Fruit fly (Drosophila melanogaster): Measurements from ENCODE around the gene mRpL2.

The mRpL2 gene

DNA sequence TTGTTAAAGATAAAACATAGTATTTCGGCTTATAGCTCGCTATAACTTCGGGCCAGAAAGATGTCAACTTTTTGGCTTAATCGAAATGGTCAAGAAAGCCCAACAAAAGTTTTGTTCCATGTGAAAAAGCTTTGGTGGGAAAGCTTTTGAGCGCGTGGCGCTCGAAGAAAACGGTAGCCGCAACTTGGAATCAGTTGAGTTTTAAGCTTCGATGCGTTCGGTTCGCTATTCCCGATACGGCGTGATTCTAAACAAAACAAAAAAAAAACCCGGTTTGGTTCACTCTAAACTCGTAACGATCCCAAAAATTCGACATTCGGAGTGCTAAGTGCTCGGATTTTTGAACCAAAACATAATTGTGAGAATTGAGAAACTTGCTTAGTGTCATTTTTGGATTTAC is 15.2 kb downstream of the mRpL2 start, which contains the start of gene IRSp53:
IRSp53 (plus strand) TSS at position 204 of the 400 bp plus-strand sequence.
- no peak for TF ChIP-seq psq (optimal IDR thresholded peaks at IDR 0.05)
- TF ChIP-seq h (optimal IDR thresholded peaks at IDR 0.05): no peak
- no peak for TF ChIP-seq ttk (optimal IDR thresholded peaks at IDR 0.05)
- TF ChIP-seq Myc (optimal IDR thresholded peaks at IDR 0.05): no peak
- TF ChIP-seq Sin3A (optimal IDR thresholded peaks at IDR 0.05): no peak
- TF ChIP-seq insv (optimal IDR thresholded peaks at IDR 0.05): no peak

DNA sequence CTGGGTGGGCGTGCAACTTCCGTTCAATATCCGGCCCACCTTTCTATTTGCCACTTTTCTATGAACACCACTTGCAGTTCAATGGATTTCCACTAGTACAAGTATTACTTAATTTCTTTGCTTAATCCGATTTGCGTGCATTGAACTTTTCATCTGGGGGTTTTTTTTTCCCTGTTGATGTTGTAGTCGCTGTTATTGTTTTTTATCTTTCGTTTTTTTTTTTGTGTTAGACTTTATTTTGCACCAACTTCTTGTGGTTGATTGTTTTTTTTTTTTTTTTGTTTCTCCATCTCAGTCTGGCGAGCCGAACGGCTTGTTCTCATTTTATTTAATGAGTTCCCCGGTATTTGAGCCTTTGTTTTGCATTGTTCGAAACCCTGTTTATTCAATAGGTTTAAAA is 15.7 kb downstream of the mRpL2 start:
- TF ChIP-seq insv (optimal IDR thresholded peaks at IDR 0.05): no peak
- TF ChIP-seq psq (optimal IDR thresholded peaks at IDR 0.05): no peak
- no peak for TF ChIP-seq Myc (optimal IDR thresholded peaks at IDR 0.05)
- TF ChIP-seq ttk (optimal IDR thresholded peaks at IDR 0.05): no peak
- no peak for TF ChIP-seq Sin3A (optimal IDR thresholded peaks at IDR 0.05)
- no peak for TF ChIP-seq h (optimal IDR thresholded peaks at IDR 0.05)

DNA sequence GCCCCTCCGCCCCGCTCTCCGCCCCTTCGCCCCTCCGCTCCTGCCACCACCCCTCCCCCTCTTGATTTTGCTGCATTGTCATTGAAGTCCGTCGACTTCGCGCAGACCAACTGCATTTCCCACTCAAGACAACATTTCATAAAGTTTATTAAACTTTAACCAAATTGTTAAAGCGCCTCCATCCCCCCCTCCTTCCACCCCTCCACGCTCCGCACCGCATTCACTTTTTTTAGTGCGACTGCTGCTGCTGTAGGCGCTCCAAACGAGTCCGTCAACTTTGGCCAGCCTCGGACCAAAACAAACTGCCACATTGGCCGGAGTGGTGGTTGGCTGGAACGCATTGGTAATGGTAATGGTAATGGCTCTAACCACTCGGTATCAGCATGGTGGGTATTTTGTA is 18.2 kb downstream of the mRpL2 start:
- TF ChIP-seq Sin3A (optimal IDR thresholded peaks at IDR 0.05): no peak
- TF ChIP-seq ttk (optimal IDR thresholded peaks at IDR 0.05): no peak
- no peak for TF ChIP-seq psq (optimal IDR thresholded peaks at IDR 0.05)
- no peak for TF ChIP-seq h (optimal IDR thresholded peaks at IDR 0.05)
- TF ChIP-seq insv (optimal IDR thresholded peaks at IDR 0.05): no peak
- no peak for TF ChIP-seq Myc (optimal IDR thresholded peaks at IDR 0.05)

DNA sequence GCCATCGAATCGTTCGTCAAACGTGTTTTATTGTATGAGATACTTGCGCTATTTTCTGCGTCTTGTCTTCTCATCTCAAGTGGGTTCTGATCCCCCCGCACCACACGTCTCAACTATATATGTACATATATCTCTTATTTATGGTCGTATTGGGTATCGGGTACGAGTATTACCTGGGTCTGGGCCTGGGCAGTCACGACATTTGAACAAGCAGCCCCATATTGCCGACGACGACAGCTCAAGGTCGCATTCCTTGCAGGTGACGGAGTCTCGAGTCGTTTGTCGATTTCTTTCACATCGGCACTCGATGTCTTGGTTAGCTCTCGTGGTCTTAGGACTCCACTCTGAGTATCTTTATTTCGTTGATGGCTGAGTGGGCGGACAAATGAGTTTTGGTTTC is 24.4 kb downstream of the mRpL2 start:
- TF ChIP-seq insv (optimal IDR thresholded peaks at IDR 0.05) (no peak), ttk (optimal IDR thresholded peaks at IDR 0.05) (no peak), psq (optimal IDR thresholded peaks at IDR 0.05) (no peak), h (optimal IDR thresholded peaks at IDR 0.05) (no peak), Myc (optimal IDR thresholded peaks at IDR 0.05) (no peak), Sin3A (optimal IDR thresholded peaks at IDR 0.05) (no peak)

DNA sequence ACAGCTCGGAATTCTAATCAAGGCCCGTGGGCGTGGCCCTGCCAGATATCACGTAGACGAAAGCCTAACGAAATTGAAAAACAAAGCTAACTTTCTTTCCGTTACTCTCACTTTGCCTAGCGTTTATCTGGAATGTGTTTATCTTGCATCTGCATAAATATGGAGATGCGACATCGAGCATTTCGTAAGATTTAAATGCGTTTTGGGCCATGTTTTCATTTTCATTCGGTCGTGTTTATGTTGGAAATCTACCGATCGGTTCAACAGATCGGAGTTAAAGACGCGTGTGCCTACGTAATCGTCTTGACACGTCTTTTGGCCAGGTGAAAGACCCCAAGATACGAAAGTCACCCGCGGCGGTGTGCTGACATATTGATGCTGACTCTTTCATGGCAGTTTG is 27.0 kb downstream of the mRpL2 start:
- TF ChIP-seq Sin3A (optimal IDR thresholded peaks at IDR 0.05) (no peak), insv (optimal IDR thresholded peaks at IDR 0.05) (no peak), psq (optimal IDR thresholded peaks at IDR 0.05) (no peak), Myc (optimal IDR thresholded peaks at IDR 0.05) (no peak), h (optimal IDR thresholded peaks at IDR 0.05) (no peak), ttk (optimal IDR thresholded peaks at IDR 0.05) (no peak)

DNA sequence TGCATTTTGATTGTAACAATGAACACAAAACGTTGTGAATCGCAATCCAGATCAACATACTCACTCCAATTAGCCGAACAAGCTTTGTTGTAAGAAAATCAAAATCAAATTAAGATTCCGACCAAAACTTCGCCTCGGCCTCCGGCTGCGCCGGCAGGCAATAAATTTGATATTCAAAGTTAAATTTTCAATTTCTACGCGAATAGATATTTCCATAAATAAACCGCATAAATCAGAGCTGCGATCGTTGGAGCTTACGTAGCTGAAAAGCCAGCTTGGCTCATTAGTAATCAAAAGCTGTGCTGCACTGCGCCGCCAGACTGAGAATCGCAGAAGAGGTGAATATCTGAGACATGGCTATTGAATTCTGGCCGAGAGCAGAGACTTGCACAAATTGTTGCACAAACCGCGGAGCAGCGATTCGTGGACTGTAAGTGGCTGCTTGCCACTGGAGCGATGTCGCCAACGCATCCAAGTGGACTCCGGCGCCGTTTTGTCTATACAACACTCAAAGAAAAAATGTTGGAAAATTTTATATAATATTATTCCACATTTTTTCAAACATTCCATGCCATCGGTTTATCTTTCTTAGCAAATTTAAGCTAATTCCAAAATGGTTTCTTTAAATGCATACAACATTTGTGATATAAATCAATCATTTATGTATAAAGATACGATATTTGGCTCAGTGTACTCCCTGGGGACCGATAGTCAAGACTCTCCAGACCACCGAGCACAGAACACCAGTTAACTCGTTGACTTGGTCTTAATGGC is 28.0 kb downstream of the mRpL2 start:
- TF ChIP-seq ttk (optimal IDR thresholded peaks at IDR 0.05) (no peak), Sin3A (optimal IDR thresholded peaks at IDR 0.05) (no peak), insv (optimal IDR thresholded peaks at IDR 0.05) (no peak), h (optimal IDR thresholded peaks at IDR 0.05) (no peak), psq (optimal IDR thresholded peaks at IDR 0.05) (no peak), Myc (optimal IDR thresholded peaks at IDR 0.05) (no peak)

DNA sequence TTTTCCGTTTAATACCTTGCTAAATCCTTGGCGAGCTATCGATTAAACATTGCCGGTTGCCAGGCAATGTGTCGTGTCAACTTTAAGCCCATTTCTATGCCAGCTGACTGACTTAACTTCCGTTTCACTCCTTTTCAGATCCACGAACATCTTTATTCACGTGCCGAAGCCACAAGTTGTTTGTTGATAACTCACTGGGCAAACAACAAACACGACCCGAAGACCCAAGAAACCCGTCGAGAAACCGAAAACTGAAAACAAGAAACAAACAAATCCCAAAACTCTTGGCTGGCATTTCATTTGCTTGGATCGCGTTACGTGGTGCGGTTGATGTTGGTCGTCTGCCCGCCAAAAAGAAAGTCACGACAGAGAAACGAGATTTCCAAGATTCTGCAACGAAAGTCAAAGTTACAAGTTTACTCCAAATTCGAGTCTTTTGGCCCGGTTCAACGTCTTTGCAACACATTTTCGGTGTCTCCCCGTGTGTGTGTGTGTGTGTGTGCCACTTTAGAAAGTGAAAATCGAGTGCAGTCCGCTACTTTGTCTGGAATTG is 30.2 kb downstream of the mRpL2 start, which contains the start of gene CG6216:
CG6216 (minus strand) TSS at position 51 of the 553 bp plus-strand sequence.
- TF ChIP-seq Sin3A (optimal IDR thresholded peaks at IDR 0.05) (no peak), ttk (optimal IDR thresholded peaks at IDR 0.05) (no peak), psq (optimal IDR thresholded peaks at IDR 0.05) (no peak), Myc (optimal IDR thresholded peaks at IDR 0.05) (no peak)

DNA sequence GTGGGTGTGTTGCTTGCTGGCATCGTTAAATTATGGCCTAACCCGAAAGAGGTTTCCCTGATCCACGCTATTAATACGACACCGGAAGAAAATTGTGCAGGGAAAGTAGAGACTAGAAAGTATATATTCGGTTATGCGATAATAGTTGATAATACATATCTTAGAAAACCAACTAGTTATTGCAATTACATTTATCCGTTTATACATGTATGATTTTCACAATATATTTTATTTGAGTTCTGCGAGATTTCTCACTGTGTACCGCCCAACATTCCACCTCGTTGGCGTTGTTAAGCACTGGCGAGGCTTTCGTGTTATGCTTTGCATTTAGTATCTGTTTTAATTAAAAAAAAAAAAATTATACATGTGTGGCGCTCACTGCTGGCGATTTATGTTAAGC is 34.7 kb downstream of the mRpL2 start:
- TF ChIP-seq insv (optimal IDR thresholded peaks at IDR 0.05): no peak
- TF ChIP-seq psq (optimal IDR thresholded peaks at IDR 0.05): no peak
- TF ChIP-seq h (optimal IDR thresholded peaks at IDR 0.05): no peak
- TF ChIP-seq Sin3A (optimal IDR thresholded peaks at IDR 0.05): no peak
- no peak for TF ChIP-seq ttk (optimal IDR thresholded peaks at IDR 0.05)

DNA sequence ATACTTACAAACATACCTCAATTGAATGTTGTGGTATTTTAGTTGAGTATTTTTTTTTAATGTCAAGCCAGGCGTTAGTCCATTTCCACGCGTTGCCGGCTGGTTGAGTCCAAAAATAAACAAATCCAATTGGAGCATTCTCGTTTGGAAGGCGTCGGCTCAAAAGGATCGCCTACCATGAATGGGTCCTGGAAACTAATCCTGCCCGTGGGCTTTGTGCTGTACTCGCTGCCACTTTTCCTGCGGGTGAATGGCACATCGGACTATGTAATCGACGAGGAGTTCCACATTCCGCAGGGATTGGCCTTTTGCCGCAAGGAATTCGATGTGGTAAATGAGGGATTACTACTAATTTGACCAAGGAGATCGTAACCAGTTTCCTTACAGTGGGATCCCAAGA is 44.3 kb downstream of the mRpL2 start, which contains the start of gene Alg10:
Alg10 (plus strand) TSS at position 73 of the 400 bp plus-strand sequence.
- TF ChIP-seq Myc (optimal IDR thresholded peaks at IDR 0.05) (no peak), Sin3A (optimal IDR thresholded peaks at IDR 0.05) (no peak), psq (optimal IDR thresholded peaks at IDR 0.05) (no peak), insv (optimal IDR thresholded peaks at IDR 0.05) (no peak), ttk (optimal IDR thresholded peaks at IDR 0.05) (no peak), h (optimal IDR thresholded peaks at IDR 0.05) (no peak)

DNA sequence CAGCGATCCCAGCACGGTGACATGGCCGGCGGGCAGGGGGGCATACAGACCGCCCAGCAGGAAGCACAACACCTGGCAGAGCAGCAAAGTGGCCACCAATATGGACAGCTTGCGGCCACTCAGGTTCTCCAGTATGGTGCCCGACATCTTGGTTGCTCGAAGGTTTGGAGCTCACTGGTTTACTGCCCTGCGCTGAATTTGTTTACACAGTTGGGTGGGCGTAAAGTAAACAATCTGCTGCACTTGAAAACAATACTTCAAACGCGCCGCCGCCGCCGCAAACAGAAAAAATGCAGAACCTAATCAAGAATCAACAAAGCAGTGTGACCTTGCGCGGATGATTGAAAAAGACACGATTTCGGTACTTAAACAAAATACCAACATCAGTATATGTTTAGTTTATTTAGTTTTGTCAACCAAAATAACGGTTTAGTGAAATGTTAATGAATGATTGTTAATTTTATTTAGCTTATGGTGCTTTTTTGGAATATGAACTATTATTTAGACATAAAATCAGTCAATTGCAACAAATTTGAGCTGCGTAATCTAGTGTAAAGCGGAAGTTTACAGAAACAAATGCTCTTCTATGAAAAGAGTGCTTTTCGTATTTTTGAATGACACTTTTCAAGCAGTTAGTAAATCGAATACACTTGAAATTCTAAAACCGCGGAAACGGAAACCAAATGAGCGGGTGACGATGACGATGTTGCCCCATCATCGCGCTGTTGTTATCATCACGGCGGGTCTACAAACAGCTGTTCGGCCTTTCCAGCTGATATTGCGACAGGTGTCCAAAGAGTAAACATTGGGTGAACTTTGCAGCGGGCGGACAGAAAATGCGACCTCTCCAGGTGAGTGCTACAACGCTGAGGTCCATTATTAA is 48.9 kb downstream of the mRpL2 start, which contains the start of the genes wls and Adck5:
wls (minus strand) TSS at position 327 of the 883 bp plus-strand sequence.
Adck5 (plus strand) TSS at position 519 of the 883 bp plus-strand sequence.
- no peak for TF ChIP-seq insv (optimal IDR thresholded peaks at IDR 0.05)
- no peak for TF ChIP-seq psq (optimal IDR thresholded peaks at IDR 0.05)
- TF ChIP-seq Sin3A (optimal IDR thresholded peaks at IDR 0.05): no peak
- TF ChIP-seq ttk (optimal IDR thresholded peaks at IDR 0.05): no peak
- TF ChIP-seq Myc (optimal IDR thresholded peaks at IDR 0.05): no peak
- TF ChIP-seq h (optimal IDR thresholded peaks at IDR 0.05): no peak

All from Kc167 (cell line).